Worm (Caenorhabditis elegans) whole organism, L2 larva: ENCODE results near the gene F20B10.3.

Source experiments
- C34F6.9 ChIP-seq: fragments of 150-350 bp; optimal IDR thresholded peaks from 2 replicates; lab custom pipeline; 2014; ENCODE audit warnings: missing biosample characterization, missing genetic modification characterization
- F13H6.1 ChIP-seq: sonication (generic microtip); optimal IDR thresholded peaks from 2 replicates; lab custom pipeline; 2016; ENCODE audit warnings: missing genetic modification characterization, missing compliant biosample characterization
- R02D3.7 ChIP-seq: fragments of 150-350 bp; optimal IDR thresholded peaks from 2 replicates; lab custom pipeline; 2014; ENCODE audit warnings: missing biosample characterization, missing genetic modification characterization
- ZK546.5 ChIP-seq: sonication (generic microtip); optimal IDR thresholded peaks from 2 replicates; lab custom pipeline; 2017; ENCODE audit warnings: missing biosample characterization, missing genetic modification characterization
- ama-1 ChIP-seq: fragments of 150-350 bp; optimal IDR thresholded peaks from 2 replicates; lab custom pipeline; 2018; ENCODE audit warnings: inconsistent platforms
- ceh-82 ChIP-seq: fragments of 150-350 bp; optimal IDR thresholded peaks from 2 replicates; lab custom pipeline; 2014; ENCODE audit warnings: missing biosample characterization, missing genetic modification characterization
- crh-2 ChIP-seq: sonication (generic microtip); optimal IDR thresholded peaks from 2 replicates; lab custom pipeline; 2017; ENCODE audit warnings: missing biosample characterization, missing genetic modification characterization
- dmd-4 ChIP-seq: sonication (generic microtip); optimal IDR thresholded peaks from 2 replicates; lab custom pipeline; 2017; ENCODE audit warnings: missing biosample characterization, missing genetic modification characterization
- egl-27 ChIP-seq: sonication (generic microtip); optimal IDR thresholded peaks from 3 replicates; lab custom pipeline; 2017; ENCODE audit warnings: missing biosample characterization, missing genetic modification reagents, missing genetic modification characterization
- elt-3 ChIP-seq: sonication (generic microtip); optimal IDR thresholded peaks from 2 replicates; lab custom pipeline; 2017; ENCODE audit warnings: missing biosample characterization, missing genetic modification characterization
- fos-1 ChIP-seq: fragments of 150-350 bp; optimal IDR thresholded peaks from 2 replicates; lab custom pipeline; 2014; ENCODE audit warnings: missing biosample characterization, missing genetic modification characterization
- lsy-2 ChIP-seq, 2 experiments: fragments of 150-350 bp in 1 of 2; sonication (generic microtip) in 1 of 2; optimal IDR thresholded peaks; 2 replicates each; lab custom pipeline; 2014 to 2017; ENCODE audit warnings: missing biosample characterization in 2 of 2, missing genetic modification characterization in 2 of 2
- mab-5 ChIP-seq: fragments of 150-350 bp; optimal IDR thresholded peaks from 2 replicates; lab custom pipeline; 2014; ENCODE audit warnings: missing biosample characterization, missing genetic modification characterization
- mbf-1 ChIP-seq: sonication (generic microtip); optimal IDR thresholded peaks from 2 replicates; lab custom pipeline; 2017; ENCODE audit warnings: missing biosample characterization, missing genetic modification characterization
- mdl-1 ChIP-seq, 2 experiments: fragments of 150-350 bp in 1 of 2; sonication (generic microtip) in 1 of 2; optimal IDR thresholded peaks; 2 replicates each; lab custom pipeline; 2017; ENCODE audit warnings: missing biosample characterization in 2 of 2, missing genetic modification characterization in 2 of 2
- nhr-12 ChIP-seq: fragments of 150-350 bp; optimal IDR thresholded peaks from 2 replicates; lab custom pipeline; 2014; ENCODE audit warnings: missing biosample characterization, missing genetic modification characterization
- nhr-129 ChIP-seq: fragments of 150-350 bp; optimal IDR thresholded peaks from 2 replicates; lab custom pipeline; 2014; ENCODE audit warnings: missing biosample characterization, missing genetic modification characterization
- nhr-237 ChIP-seq: fragments of 150-350 bp; optimal IDR thresholded peaks from 2 replicates; lab custom pipeline; 2014; ENCODE audit warnings: missing biosample characterization, missing genetic modification characterization
- nhr-25 ChIP-seq: fragments of 150-350 bp; sonication (generic microtip); optimal IDR thresholded peaks from 3 replicates; lab custom pipeline; 2014; ENCODE audit warnings: missing biosample characterization, missing genetic modification characterization
- nhr-6 ChIP-seq: fragments of 150-350 bp; optimal IDR thresholded peaks from 2 replicates; lab custom pipeline; 2014; ENCODE audit warnings: missing biosample characterization, missing genetic modification characterization
- peb-1 ChIP-seq: fragments of 150-350 bp; optimal IDR thresholded peaks from 2 replicates; lab custom pipeline; 2014; ENCODE audit warnings: missing biosample characterization, missing genetic modification characterization
- sem-4 ChIP-seq: fragments of 150-350 bp; optimal IDR thresholded peaks from 2 replicates; lab custom pipeline; 2014; ENCODE audit warnings: missing biosample characterization, missing genetic modification reagents, missing genetic modification characterization
- skn-1 ChIP-seq: sonication (generic microtip); optimal IDR thresholded peaks from 2 replicates; lab custom pipeline; 2017; ENCODE audit warnings: missing biosample characterization, missing genetic modification characterization
- sma-3 ChIP-seq: sonication (generic microtip); optimal IDR thresholded peaks from 2 replicates; lab custom pipeline; 2016; ENCODE audit warnings: missing genetic modification reagents, missing genetic modification characterization, missing compliant biosample characterization
- sma-9 ChIP-seq, 2 experiments: fragments of 150-350 bp in 1 of 2; sonication (generic microtip) in 1 of 2; optimal IDR thresholded peaks; 2 replicates each; lab custom pipeline; 2014 to 2016; ENCODE audit warnings: missing genetic modification characterization in 2 of 2, mild to moderate bottlenecking in 1 of 2, missing biosample characterization in 1 of 2, missing compliant biosample characterization in 1 of 2, missing genetic modification reagents in 1 of 2, moderate library complexity in 1 of 2
- snpc-4 ChIP-seq: fragments of 150-350 bp; optimal IDR thresholded peaks from 2 replicates; lab custom pipeline; 2014; ENCODE audit warnings: missing biosample characterization, missing genetic modification characterization
- unc-39 ChIP-seq: fragments of 150-350 bp; optimal IDR thresholded peaks from 2 replicates; lab custom pipeline; 2014; ENCODE audit warnings: missing biosample characterization, missing genetic modification characterization
- unc-62 ChIP-seq: fragments of 150-350 bp; optimal IDR thresholded peaks from 2 replicates; lab custom pipeline; 2014; ENCODE audit warnings: missing biosample characterization, missing genetic modification reagents, missing genetic modification characterization
- ztf-11 ChIP-seq: sonication (generic microtip); optimal IDR thresholded peaks from 2 replicates; lab custom pipeline; 2017; ENCODE audit warnings: missing biosample characterization, missing genetic modification characterization

F20B10.3 gene

ce11 chrIV:12211292-12211691 is 43.2 kb downstream of the F20B10.3 start:
- no peak for TF ChIP-seq ama-1 (lab: Kevin White, UChicago)
- no peak for TF ChIP-seq unc-39 (tag; lab: Kevin White, UChicago)
- no peak for TF ChIP-seq crh-2 (tag; lab: Kevin White, UChicago)
- TF ChIP-seq lsy-2 (tag; optimal IDR thresholded peaks at IDR 0.05; lab: Kevin White, UChicago) = no peak
- no peak for TF ChIP-seq ceh-82 (tag; lab: Kevin White, UChicago)
- no peak for TF ChIP-seq nhr-12 (tag; lab: Kevin White, UChicago)
- no peak for TF ChIP-seq F13H6.1 (tag; lab: Kevin White, UChicago)
- no peak for TF ChIP-seq ztf-11
- no peak for TF ChIP-seq dmd-4 (tag; lab: Kevin White, UChicago)
- TF ChIP-seq peb-1 = no peak
- no peak for TF ChIP-seq mab-5 (tag; lab: Kevin White, UChicago)
- no peak for TF ChIP-seq elt-3 (tag; lab: Kevin White, UChicago)
- no peak for TF ChIP-seq sma-9 (GFP tag; optimal IDR thresholded peaks at IDR 0.05; lab: Kevin White, UChicago)
- TF ChIP-seq sma-9 (tag; optimal IDR thresholded peaks at IDR 0.05; lab: Kevin White, UChicago) = no peak
- TF ChIP-seq sma-3 (GFP tag; lab: Kevin White, UChicago) = no peak
- no peak for TF ChIP-seq nhr-25 (tag; lab: Kevin White, UChicago)
- TF ChIP-seq unc-62 (GFP tag; lab: Kevin White, UChicago) = no peak
- TF ChIP-seq nhr-237 (tag; lab: Kevin White, UChicago) = no peak
- no peak for TF ChIP-seq snpc-4 (tag; lab: Kevin White, UChicago)

- no peak for TF ChIP-seq egl-27 (tag; lab: Kevin White, UChicago)
- no peak for TF ChIP-seq fos-1 (tag; lab: Kevin White, UChicago)
- TF ChIP-seq nhr-6 = no peak
- TF ChIP-seq nhr-12 (tag; lab: Kevin White, UChicago) = no peak
- TF ChIP-seq mdl-1 (tag; optimal IDR thresholded peaks at IDR 0.05; lab: Kevin White, UChicago) = no peak
- TF ChIP-seq sem-4 (tag; lab: Kevin White, UChicago) = no peak
- no peak for TF ChIP-seq unc-62 (GFP tag; lab: Kevin White, UChicago)
- TF ChIP-seq ZK546.5 (tag; lab: Kevin White, UChicago) = no peak
- no peak for TF ChIP-seq nhr-237 (tag; lab: Kevin White, UChicago)
- TF ChIP-seq R02D3.7 = no peak
- TF ChIP-seq C34F6.9 (tag; lab: Kevin White, UChicago) = no peak
- TF ChIP-seq sma-9 (GFP tag; optimal IDR thresholded peaks at IDR 0.05; lab: Kevin White, UChicago) = no peak
- no peak for TF ChIP-seq sma-9 (tag; optimal IDR thresholded peaks at IDR 0.05; lab: Kevin White, UChicago)
These were observed 44.8 kb downstream of the F20B10.3 start for ce11 chrIV:12212814-12213213.

ce11 chrIV:12215762-12216295 is 47.8 kb downstream of the F20B10.3 start, which contains the start of gene phy-2:
Gene phy-2 (minus strand): TSS chrIV:12215987.
- TF ChIP-seq fos-1 (tag; lab: Kevin White, UChicago) = no peak
- peak; percentile 22 for TF ChIP-seq nhr-129

ce11 chrIV:12217142-12217541 is 49.1 kb downstream of the F20B10.3 start:
- TF ChIP-seq ama-1 (lab: Kevin White, UChicago) (peak; percentile 22), nhr-129 (peak; percentile 43), skn-1 (tag; lab: Kevin White, UChicago) (no peak)

- no peak for TF ChIP-seq mbf-1 (tag; lab: Kevin White, UChicago)
- TF ChIP-seq nhr-129 = peak; percentile 5
These were observed 50.2 kb downstream of the F20B10.3 start for ce11 chrIV:12218253-12218652.
